Fruit fly (Drosophila melanogaster) whole organism, embryonic: ENCODE measurements around the gene CG13365.
A peak's percentile ranks its signal among the peaks of the same experiment; 100 is the strongest.

ENCODE experiments used
- Antp ChIP-seq: fragments of 200-800 bp; sonication (Bioruptor generic); optimal IDR thresholded peaks from 3 replicates; lab custom pipeline; 2016; ENCODE audit warnings: missing biosample characterization, missing genetic modification characterization
- Bgb ChIP-seq: fragments of 200-800 bp; sonication (Bioruptor generic); IDR thresholded peaks from 2 replicates; pipeline ENCODE4 v1.3.6; 2022; ENCODE audit warnings: missing biosample characterization, missing genetic modification characterization; ENCODE audit not compliant: partially characterized antibody
- Blimp-1 ChIP-seq: fragments of 200-800 bp; sonication (Bioruptor generic); optimal IDR thresholded peaks from 3 replicates; lab custom pipeline; 2018; ENCODE audit warnings: missing biosample characterization, missing genetic modification characterization, mild to moderate bottlenecking, moderate library complexity, missing genetic modification reagents
- CG10209 ChIP-seq: fragments of 200-800 bp; sonication (Bioruptor generic); optimal IDR thresholded peaks from 3 replicates; lab custom pipeline; 2017; ENCODE audit warnings: missing biosample characterization, mild to moderate bottlenecking, missing genetic modification characterization, missing genetic modification reagents
- CG11247 ChIP-seq: fragments of 200-800 bp; sonication (Bioruptor generic); IDR thresholded peaks from 2 replicates; pipeline ENCODE4 v1.3.6; 2022; ENCODE audit warnings: missing biosample characterization, missing genetic modification characterization
- CG11398 ChIP-seq: fragments of 200-800 bp; sonication (Bioruptor generic); optimal IDR thresholded peaks from 2 replicates; lab custom pipeline; 2016; ENCODE audit warnings: missing biosample characterization, missing genetic modification characterization
- CG11504 ChIP-seq: fragments of 200-800 bp; sonication (Bioruptor generic); optimal IDR thresholded peaks from 3 replicates; lab custom pipeline; 2019; ENCODE audit warnings: missing biosample characterization, mild to moderate bottlenecking, missing genetic modification characterization, moderate library complexity
- CG11695 ChIP-seq: fragments of 200-800 bp; sonication (Bioruptor generic); IDR thresholded peaks from 3 replicates; pipeline ENCODE4 v1.3.6; 2022; ENCODE audit warnings: missing biosample characterization, missing genetic modification characterization
- CG11723 ChIP-seq: fragments of 200-800 bp; sonication (Bioruptor generic); optimal IDR thresholded peaks from 2 replicates; lab custom pipeline; 2017; ENCODE audit warnings: missing biosample characterization, mild to moderate bottlenecking, missing genetic modification characterization
- CG12659 ChIP-seq: fragments of 200-800 bp; sonication (Bioruptor generic); optimal IDR thresholded peaks from 3 replicates; lab custom pipeline; 2017; ENCODE audit warnings: mild to moderate bottlenecking, missing biosample characterization, missing genetic modification reagents, missing genetic modification characterization
- CG13123 ChIP-seq: fragments of 200-800 bp; sonication (Bioruptor generic); optimal IDR thresholded peaks from 2 replicates; lab custom pipeline; 2016; ENCODE audit warnings: missing biosample characterization, missing genetic modification characterization
- CG13424 ChIP-seq: fragments of 200-800 bp; sonication (Bioruptor generic); optimal IDR thresholded peaks from 2 replicates; lab custom pipeline; 2019; ENCODE audit warnings: missing biosample characterization, mild to moderate bottlenecking, missing genetic modification characterization, moderate library complexity
- CG15011 ChIP-seq: fragments of 200-800 bp; sonication (Bioruptor generic); optimal IDR thresholded peaks from 3 replicates; lab custom pipeline; 2018; ENCODE audit warnings: missing biosample characterization, mild to moderate bottlenecking, missing genetic modification characterization
- CG1529 ChIP-seq: fragments of 200-800 bp; sonication (Bioruptor generic); optimal IDR thresholded peaks from 3 replicates; lab custom pipeline; 2018; ENCODE audit warnings: missing biosample characterization, missing genetic modification characterization
- CG17328 ChIP-seq: fragments of 200-800 bp; sonication (Bioruptor generic); IDR thresholded peaks from 2 replicates; pipeline ENCODE4 v1.3.6; 2022; ENCODE audit warnings: missing biosample characterization, missing genetic modification characterization
- CG18764 ChIP-seq: fragments of 200-800 bp; sonication (Bioruptor generic); optimal IDR thresholded peaks from 3 replicates; lab custom pipeline; 2016; ENCODE audit warnings: missing biosample characterization, missing genetic modification characterization
- CG3847 ChIP-seq: fragments of 200-800 bp; sonication (Bioruptor generic); IDR thresholded peaks from 2 replicates; pipeline ENCODE4 v1.3.6; 2022; ENCODE audit warnings: missing biosample characterization, missing genetic modification characterization
- CG5245 ChIP-seq: fragments of 200-800 bp; sonication (Bioruptor generic); optimal IDR thresholded peaks from 3 replicates; lab custom pipeline; 2016; ENCODE audit warnings: missing biosample characterization, missing genetic modification characterization
- CG7786 ChIP-seq: fragments of 200-800 bp; sonication (Bioruptor generic); optimal IDR thresholded peaks from 2 replicates; lab custom pipeline; 2016; ENCODE audit warnings: missing biosample characterization, missing genetic modification characterization
- CG7987 ChIP-seq: fragments of 200-800 bp; sonication (Bioruptor generic); optimal IDR thresholded peaks from 2 replicates; lab custom pipeline; 2018; ENCODE audit warnings: missing biosample characterization, mild to moderate bottlenecking, missing genetic modification characterization, moderate library complexity
- CG8359 ChIP-seq: fragments of 200-800 bp; sonication (Bioruptor generic); optimal IDR thresholded peaks from 2 replicates; lab custom pipeline; 2017; ENCODE audit warnings: missing biosample characterization, mild to moderate bottlenecking, missing genetic modification characterization, borderline replicate concordance
- Chrac-16 ChIP-seq: fragments of 200-800 bp; sonication (Bioruptor generic); optimal IDR thresholded peaks from 3 replicates; lab custom pipeline; 2016; ENCODE audit warnings: missing biosample characterization, missing genetic modification characterization
- Deaf1 ChIP-seq: fragments of 200-800 bp; optimal IDR thresholded peaks from 3 replicates; lab custom pipeline; 2019; ENCODE audit warnings: missing biosample characterization, mild to moderate bottlenecking, missing genetic modification characterization, moderate library complexity
- HLH4C ChIP-seq: fragments of 200-800 bp; sonication (Bioruptor generic); IDR thresholded peaks from 3 replicates; pipeline ENCODE4 v1.3.6; 2022; ENCODE audit warnings: missing biosample characterization, missing genetic modification characterization; ENCODE audit not compliant: partially characterized antibody
- HLH54F ChIP-seq: fragments of 200-800 bp; sonication (Bioruptor generic); optimal IDR thresholded peaks from 3 replicates; lab custom pipeline; 2016; ENCODE audit warnings: missing biosample characterization, missing genetic modification characterization
- Hmx ChIP-seq: fragments of 200-800 bp; sonication (Bioruptor generic); optimal IDR thresholded peaks from 2 replicates; lab custom pipeline; 2016; ENCODE audit warnings: missing biosample characterization, missing genetic modification characterization
- Hsf ChIP-seq: fragments of 200-800 bp; sonication (Bioruptor generic); optimal IDR thresholded peaks from 3 replicates; lab custom pipeline; 2016; ENCODE audit warnings: missing biosample characterization, missing genetic modification characterization
- Lim3 ChIP-seq: fragments of 200-800 bp; sonication (Bioruptor generic); IDR thresholded peaks from 2 replicates; pipeline ENCODE4 v1.3.6; 2022; ENCODE audit warnings: missing biosample characterization, missing genetic modification characterization
- Lpt ChIP-seq: fragments of >200 bp; optimal IDR thresholded peaks from 2 replicates; lab custom pipeline; 2018; ENCODE audit warnings: missing biosample characterization, missing genetic modification characterization
- Mad ChIP-seq: fragments of 200-800 bp; sonication (Bioruptor generic); optimal IDR thresholded peaks from 2 replicates; lab custom pipeline; 2016; ENCODE audit warnings: missing biosample characterization, missing genetic modification characterization
- NFAT ChIP-seq: fragments of 200-800 bp; sonication (Bioruptor generic); IDR thresholded peaks from 2 replicates; pipeline ENCODE4 v1.3.6; 2022; ENCODE audit warnings: missing biosample characterization, missing genetic modification characterization
- Oaz ChIP-seq: fragments of 200-800 bp; sonication (Bioruptor generic); IDR thresholded peaks from 2 replicates; pipeline ENCODE4 v1.3.6; 2022; ENCODE audit warnings: missing biosample characterization, missing genetic modification characterization
- Rx ChIP-seq: fragments of 200-800 bp; sonication (Bioruptor generic); IDR thresholded peaks from 2 replicates; pipeline ENCODE4 v1.3.6; 2022; ENCODE audit warnings: missing biosample characterization, missing genetic modification characterization
- Sry-β ChIP-seq: fragments of 200-800 bp; sonication (Bioruptor generic); optimal IDR thresholded peaks from 2 replicates; lab custom pipeline; 2018; ENCODE audit warnings: missing biosample characterization, mild to moderate bottlenecking, missing genetic modification characterization, moderate library complexity
- crol ChIP-seq: fragments of 200-800 bp; sonication (Bioruptor generic); IDR thresholded peaks from 2 replicates; pipeline ENCODE4 v1.3.6; 2022; ENCODE audit warnings: missing biosample characterization, missing genetic modification characterization
- disco-r ChIP-seq: fragments of 200-800 bp; sonication (Bioruptor generic); optimal IDR thresholded peaks from 2 replicates; lab custom pipeline; 2016; ENCODE audit warnings: missing biosample characterization, missing genetic modification characterization
- ftz-f1 ChIP-seq: fragments of 200-800 bp; sonication (Bioruptor generic); optimal IDR thresholded peaks from 2 replicates; lab custom pipeline; 2016; ENCODE audit warnings: missing biosample characterization, missing genetic modification characterization
- grau ChIP-seq: fragments of 200-800 bp; optimal IDR thresholded peaks from 3 replicates; lab custom pipeline; 2019; ENCODE audit warnings: missing biosample characterization, mild to moderate bottlenecking, missing genetic modification characterization, moderate library complexity
- gro ChIP-seq: fragments of 200-800 bp; sonication (Bioruptor generic); optimal IDR thresholded peaks from 2 replicates; lab custom pipeline; 2016; ENCODE audit warnings: missing biosample characterization, missing genetic modification characterization
- hkb ChIP-seq, 2 experiments: fragments of 200-800 bp in 1 of 2; fragments of >200 bp in 1 of 2; sonication (Bioruptor generic) in 1 of 2; IDR thresholded peaks in 1 of 2; optimal IDR thresholded peaks in 1 of 2; 2 replicates each; pipeline versions ENCODE4 v1.3.6 to Lab custom; 2017 to 2022; ENCODE audit warnings: missing biosample characterization in 1 of 2, missing genetic modification characterization in 1 of 2
- kah ChIP-seq: fragments of 200-800 bp; sonication (Bioruptor generic); optimal IDR thresholded peaks from 2 replicates; lab custom pipeline; 2018; ENCODE audit warnings: missing biosample characterization, mild to moderate bottlenecking, missing genetic modification characterization
- ken ChIP-seq: fragments of 200-800 bp; sonication (Bioruptor generic); IDR thresholded peaks from 3 replicates; pipeline ENCODE4 v1.3.6; 2022; ENCODE audit warnings: missing biosample characterization, missing genetic modification characterization
- mld ChIP-seq: fragments of 200-800 bp; sonication (Bioruptor generic); IDR thresholded peaks from 3 replicates; pipeline ENCODE4 v1.3.6; 2022; ENCODE audit warnings: missing biosample characterization, missing genetic modification characterization; ENCODE audit not compliant: partially characterized antibody
- pzg ChIP-seq: fragments of 200-800 bp; sonication (Bioruptor generic); optimal IDR thresholded peaks from 3 replicates; lab custom pipeline; 2018; ENCODE audit warnings: missing biosample characterization, mild to moderate bottlenecking, missing genetic modification characterization, moderate library complexity
- repo ChIP-seq: fragments of 200-800 bp; sonication (Bioruptor generic); optimal IDR thresholded peaks from 2 replicates; lab custom pipeline; 2016; ENCODE audit warnings: missing biosample characterization, missing genetic modification characterization
- sens-2 ChIP-seq: fragments of 200-800 bp; sonication (Bioruptor generic); IDR thresholded peaks from 2 replicates; pipeline ENCODE4 v1.3.6; 2022; ENCODE audit warnings: missing biosample characterization, missing genetic modification characterization
- sima ChIP-seq: fragments of 200-800 bp; sonication (Bioruptor generic); optimal IDR thresholded peaks from 2 replicates; lab custom pipeline; 2016; ENCODE audit warnings: missing biosample characterization, missing genetic modification characterization
- stwl ChIP-seq: fragments of 200-800 bp; sonication (Bioruptor generic); optimal IDR thresholded peaks from 3 replicates; lab custom pipeline; 2018; ENCODE audit warnings: missing biosample characterization, mild to moderate bottlenecking, missing genetic modification characterization, moderate library complexity
- twi ChIP-seq: fragments of 200-800 bp; optimal IDR thresholded peaks from 2 replicates; lab custom pipeline; 2019; ENCODE audit warnings: missing biosample characterization, mild to moderate bottlenecking, missing genetic modification characterization, moderate library complexity
- tx ChIP-seq: fragments of 200-800 bp; sonication (Bioruptor generic); optimal IDR thresholded peaks from 2 replicates; lab custom pipeline; 2016; ENCODE audit warnings: missing biosample characterization, missing genetic modification characterization
- vnd ChIP-seq: fragments of 200-800 bp; sonication (Bioruptor generic); IDR thresholded peaks from 3 replicates; pipeline ENCODE4 v1.3.6; 2022; ENCODE audit warnings: missing biosample characterization, missing genetic modification characterization; ENCODE audit not compliant: partially characterized antibody

The CG13365 gene

dm6 chrX:654949-655348 is 33.9 kb upstream of the CG13365 start (continued):
- peak; percentile 93 for TF ChIP-seq grau (tag; lab: Kevin White, UChicago)
- peak; percentile 93 for TF ChIP-seq Blimp-1
- TF ChIP-seq Antp: peak; percentile 97
- peak; percentile 95 for TF ChIP-seq CG5245
- peak; percentile 30 for TF ChIP-seq stwl (tag; lab: Kevin White, UChicago)
- TF ChIP-seq sens-2: peak; percentile 96
- peak; percentile 41; the same call in 1 of the 3 replicates for TF ChIP-seq HLH4C
- peak; percentile 91 for TF ChIP-seq disco-r (GFP tag; lab: Kevin White, UChicago)
- peak; percentile 95 for TF ChIP-seq CG3847 (GFP tag; lab: Robert Waterston, UW)
- peak; percentile 91 for TF ChIP-seq Mad (GFP tag; lab: Kevin White, UChicago)
- peak; percentile 97 for TF ChIP-seq CG13424 (tag; lab: Kevin White, UChicago)
- peak; percentile 97 for TF ChIP-seq CG17328 (GFP tag; lab: Robert Waterston, UW)
- TF ChIP-seq kah: peak; percentile 89
- TF ChIP-seq NFAT (GFP tag; lab: Robert Waterston, UW): peak; percentile 97
- peak; percentile 96 for TF ChIP-seq CG11723 (GFP tag; lab: Kevin White, UChicago)
- TF ChIP-seq Lpt (GFP tag; lab: Kevin White, UChicago): no peak
- TF ChIP-seq CG13123 (GFP tag; lab: Kevin White, UChicago): peak; percentile 87
- TF ChIP-seq ftz-f1: no peak
- TF ChIP-seq gro (GFP tag; lab: Kevin White, UChicago): peak; percentile 88
- TF ChIP-seq CG11695 (GFP tag; lab: Robert Waterston, UW): peak; percentile 95
- TF ChIP-seq CG18764 (GFP tag; lab: Kevin White, UChicago): peak; percentile 96
- TF ChIP-seq Chrac-16: peak; percentile 93
- TF ChIP-seq Deaf1: peak; percentile 66
- peak; percentile 97 for TF ChIP-seq CG12659 (GFP tag; lab: Kevin White, UChicago)
- peak; percentile 96 for TF ChIP-seq Rx (GFP tag; lab: Robert Waterston, UW)
- peak; percentile 96 for TF ChIP-seq CG11247
- TF ChIP-seq Sry-β: no peak
- TF ChIP-seq CG11504 (tag; lab: Kevin White, UChicago): peak; percentile 95
- peak; percentile 94 for TF ChIP-seq Oaz
- TF ChIP-seq mld (GFP tag; lab: Robert Waterston, UW): no peak
- no peak for TF ChIP-seq CG15011
- TF ChIP-seq tx (GFP tag; lab: Kevin White, UChicago): peak; percentile 88
- peak; percentile 81 for TF ChIP-seq twi (tag; lab: Kevin White, UChicago)
- peak; percentile 88 for TF ChIP-seq CG7987 (GFP tag; lab: Kevin White, UChicago)
- peak; percentile 80 for TF ChIP-seq Lim3 (GFP tag; lab: Robert Waterston, UW)
- peak; percentile 95 for TF ChIP-seq repo (GFP tag; lab: Kevin White, UChicago)
- TF ChIP-seq sima: peak; percentile 60
- TF ChIP-seq CG10209: peak; percentile 94
- TF ChIP-seq HLH54F (GFP tag; lab: Kevin White, UChicago): peak; percentile 95
- TF ChIP-seq CG11398 (GFP tag; lab: Kevin White, UChicago): peak; percentile 93
- peak; percentile 95 for TF ChIP-seq Hsf (GFP tag; lab: Kevin White, UChicago)
- TF ChIP-seq hkb (optimal IDR thresholded peaks at IDR 0.05; lab: Kevin White, UChicago): no peak
- TF ChIP-seq hkb (GFP tag; IDR thresholded peaks at IDR 0.05; lab: Robert Waterston, UW): peak; percentile 97
- peak; percentile 16; the same call in 1 of the 2 replicates for TF ChIP-seq Bgb
- TF ChIP-seq CG8359 (GFP tag; lab: Kevin White, UChicago): peak; percentile 78
- TF ChIP-seq crol: no peak
- TF ChIP-seq CG7786: peak; percentile 96
- TF ChIP-seq pzg (GFP tag; lab: Kevin White, UChicago): peak; percentile 37
- TF ChIP-seq vnd (GFP tag; lab: Robert Waterston, UW): no peak
- TF ChIP-seq Hmx (GFP tag; lab: Kevin White, UChicago): peak; percentile 54
- peak; percentile 94 for TF ChIP-seq CG1529 (GFP tag; lab: Kevin White, UChicago)
- peak; percentile 97 for TF ChIP-seq ken (GFP tag; lab: Robert Waterston, UW)
